Fruit fly (Drosophila melanogaster) whole organism: ENCODE measurements around the gene CG2186.

Experiments
- CG8478 ChIP-seq: fragments of >200 bp; optimal IDR thresholded peaks from 2 replicates; lab custom pipeline; 2018; ENCODE audit warnings: inconsistent platforms
- pan ChIP-seq: fragments of >200 bp; optimal IDR thresholded peaks from 2 replicates; lab custom pipeline; 2017
- psq ChIP-seq: fragments of >200 bp; optimal IDR thresholded peaks from 2 replicates; lab custom pipeline; 2017
- usp ChIP-seq: fragments of >200 bp; optimal IDR thresholded peaks from 2 replicates; lab custom pipeline; 2017; ENCODE audit warnings: missing biosample characterization, missing genetic modification characterization, mixed read lengths

dm6 chrX:10814832-10815372, 42.6 kb upstream of the CG2186 start:
- TF ChIP-seq CG8478 (lab: Kevin White, UChicago): no peak
- no peak for TF ChIP-seq pan (lab: Kevin White, UChicago)
- TF ChIP-seq usp (GFP tag; lab: Kevin White, UChicago): no peak
- TF ChIP-seq psq (lab: Kevin White, UChicago): no peak
